Worm (Caenorhabditis elegans) whole organism, L4 larva: ENCODE data around the gene tkt-1.

Experiments used
- F10B5.3 ChIP-seq: sonication (generic microtip); optimal IDR thresholded peaks from 2 replicates; lab custom pipeline; 2016; ENCODE audit warnings: mild to moderate bottlenecking, missing genetic modification characterization, missing compliant biosample characterization
- F26F4.8 ChIP-seq: fragments of 200-800 bp; sonication (Bioruptor generic); conservative IDR thresholded peaks from 2 replicates; pipeline ENCODE4 v1.3.6; 2022; ENCODE audit warnings: missing genetic modification characterization, missing compliant biosample characterization
- F44E2.7 ChIP-seq: fragments of 200-800 bp; sonication (Bioruptor generic); IDR thresholded peaks from 2 replicates; pipeline ENCODE4 v2.1.2; 2022; ENCODE audit warnings: missing genetic modification characterization, missing compliant biosample characterization
- F49E8.2 ChIP-seq: sonication (generic microtip); optimal IDR thresholded peaks from 2 replicates; lab custom pipeline; 2016; ENCODE audit warnings: missing compliant biosample characterization, mild to moderate bottlenecking, missing genetic modification characterization, borderline replicate concordance
- T26A8.4 ChIP-seq: fragments of 200-800 bp; sonication (Bioruptor generic); IDR thresholded peaks from 2 replicates; pipeline ENCODE4 v1.3.6; 2022; ENCODE audit warnings: missing genetic modification characterization, missing compliant biosample characterization
- Y5F2A.4 ChIP-seq: fragments of 200-800 bp; sonication (Bioruptor generic); optimal IDR thresholded peaks from 2 replicates; lab custom pipeline; 2018; ENCODE audit warnings: mild to moderate bottlenecking, missing genetic modification characterization, missing compliant biosample characterization
- Y75B8A.6 ChIP-seq: fragments of 200-800 bp; sonication (Bioruptor generic); IDR thresholded peaks from 2 replicates; pipeline ENCODE4 v1.3.6; 2022; ENCODE audit warnings: missing genetic modification reagents, missing genetic modification characterization, missing compliant biosample characterization
- ZK337.2 ChIP-seq: fragments of 200-800 bp; sonication (Bioruptor generic); IDR thresholded peaks from 2 replicates; pipeline ENCODE4 v1.3.6; 2022; ENCODE audit warnings: missing genetic modification reagents, missing genetic modification characterization, missing compliant biosample characterization
- aha-1 ChIP-seq: fragments of 150-350 bp; peaks from one replicate; lab custom pipeline; 2014; ENCODE audit warnings: missing biosample characterization, missing genetic modification characterization
- aly-2 ChIP-seq: sonication (generic microtip); optimal IDR thresholded peaks from 2 replicates; lab custom pipeline; 2018; ENCODE audit warnings: missing biosample characterization, missing genetic modification characterization
- ama-1 ChIP-seq: fragments of 150-350 bp; optimal IDR thresholded peaks from 2 replicates; lab custom pipeline; 2014; ENCODE audit warnings: inconsistent platforms, mixed read lengths
- arid-1 ChIP-seq: fragments of 200-800 bp; sonication (Bioruptor generic); conservative IDR thresholded peaks from 2 replicates; pipeline ENCODE4 v1.3.6; 2022; ENCODE audit warnings: missing genetic modification reagents, missing genetic modification characterization, missing compliant biosample characterization
- attf-4 ChIP-seq: sonication (generic microtip); optimal IDR thresholded peaks from 3 replicates; lab custom pipeline; 2017; ENCODE audit warnings: missing biosample characterization, missing genetic modification characterization
- ceh-32 ChIP-seq: sonication (generic microtip); optimal IDR thresholded peaks from 2 replicates; lab custom pipeline; 2016; ENCODE audit warnings: mild to moderate bottlenecking, missing genetic modification characterization, missing compliant biosample characterization; ENCODE audit not compliant: poor library complexity
- cey-2 ChIP-seq: sonication (generic microtip); optimal IDR thresholded peaks from 3 replicates; lab custom pipeline; 2017; ENCODE audit warnings: missing genetic modification characterization, mild to moderate bottlenecking, missing compliant biosample characterization, antibody characterized with exemption, borderline replicate concordance; ENCODE audit not compliant: insufficient read depth
- ctbp-1 ChIP-seq: fragments of 200-800 bp; sonication (Bioruptor generic); IDR thresholded peaks from 2 replicates; pipeline ENCODE4 v1.3.6; 2022; ENCODE audit warnings: missing genetic modification reagents, missing genetic modification characterization, missing compliant biosample characterization
- daf-8 ChIP-seq: fragments of 200-800 bp; sonication (Bioruptor generic); IDR thresholded peaks from 2 replicates; pipeline ENCODE4 v1.3.6; 2022; ENCODE audit warnings: missing genetic modification characterization, missing compliant biosample characterization
- dmd-8 ChIP-seq: fragments of 200-800 bp; sonication (Bioruptor generic); IDR thresholded peaks from 2 replicates; pipeline ENCODE4 v1.3.6; 2022; ENCODE audit warnings: missing genetic modification characterization, missing compliant biosample characterization
- dpl-1 ChIP-seq: fragments of 150-350 bp; optimal IDR thresholded peaks from 2 replicates; lab custom pipeline; 2014; ENCODE audit warnings: missing biosample characterization, missing genetic modification reagents, missing genetic modification characterization
- duxl-1 ChIP-seq: sonication (generic microtip); optimal IDR thresholded peaks from 2 replicates; lab custom pipeline; 2016; ENCODE audit warnings: mild to moderate bottlenecking, missing genetic modification characterization, moderate library complexity, missing compliant biosample characterization; ENCODE audit not compliant: poor library complexity
- dve-1 ChIP-seq: sonication (generic microtip); optimal IDR thresholded peaks from 2 replicates; lab custom pipeline; 2017; ENCODE audit warnings: antibody characterized with exemption, mild to moderate bottlenecking, missing genetic modification characterization, missing compliant biosample characterization; ENCODE audit not compliant: insufficient read depth
- egl-27 ChIP-seq: sonication (generic microtip); optimal IDR thresholded peaks from 3 replicates; lab custom pipeline; 2017; ENCODE audit warnings: missing biosample characterization, missing genetic modification reagents, missing genetic modification characterization
- fos-1 ChIP-seq: fragments of 150-350 bp; optimal IDR thresholded peaks from 2 replicates; lab custom pipeline; 2014; ENCODE audit warnings: missing biosample characterization, missing genetic modification characterization
- gei-8 ChIP-seq: fragments of 200-800 bp; sonication (Bioruptor generic); optimal IDR thresholded peaks from 2 replicates; lab custom pipeline; 2018; ENCODE audit warnings: mild to moderate bottlenecking, missing genetic modification characterization, missing compliant biosample characterization
- hlh-30 ChIP-seq: sonication (generic microtip); optimal IDR thresholded peaks from 2 replicates; lab custom pipeline; 2017; ENCODE audit warnings: antibody characterized with exemption, mild to moderate bottlenecking, missing genetic modification characterization, missing compliant biosample characterization; ENCODE audit not compliant: insufficient read depth
- lin-29 ChIP-seq: fragments of 200-800 bp; sonication (Bioruptor generic); IDR thresholded peaks from 2 replicates; pipeline ENCODE4 v1.3.6; 2022; ENCODE audit warnings: missing genetic modification reagents, missing genetic modification characterization, missing compliant biosample characterization
- lin-38 ChIP-seq: fragments of 200-800 bp; sonication (Bioruptor generic); IDR thresholded peaks from 2 replicates; pipeline ENCODE4 v1.3.6; 2022; ENCODE audit warnings: missing genetic modification reagents, missing genetic modification characterization, missing compliant biosample characterization
- lin-39 ChIP-seq: fragments of 150-350 bp; optimal IDR thresholded peaks from 2 replicates; lab custom pipeline; 2014; ENCODE audit warnings: missing biosample characterization, missing genetic modification reagents, missing genetic modification characterization
- madf-9 ChIP-seq: fragments of 200-800 bp; sonication (Bioruptor generic); conservative IDR thresholded peaks from 2 replicates; pipeline ENCODE4 v1.3.6; 2022; ENCODE audit warnings: missing genetic modification reagents, missing genetic modification characterization, missing compliant biosample characterization
- mdl-1 ChIP-seq, 2 experiments: fragments of 150-350 bp in 1 of 2; sonication (generic microtip) in 1 of 2; optimal IDR thresholded peaks; 2 replicates each; lab custom pipeline; 2014 to 2017; ENCODE audit warnings: missing biosample characterization in 2 of 2, missing genetic modification characterization in 2 of 2
- nhr-10 ChIP-seq: fragments of 150-350 bp; optimal IDR thresholded peaks from 2 replicates; lab custom pipeline; 2014; ENCODE audit warnings: missing biosample characterization, missing genetic modification characterization
- nhr-102 ChIP-seq: sonication (generic microtip); optimal IDR thresholded peaks from 2 replicates; lab custom pipeline; 2016; ENCODE audit warnings: mild to moderate bottlenecking, missing genetic modification characterization, moderate library complexity, missing compliant biosample characterization
- nhr-11 ChIP-seq: fragments of 150-350 bp; optimal IDR thresholded peaks from 2 replicates; lab custom pipeline; 2014; ENCODE audit warnings: missing biosample characterization, missing genetic modification characterization
- nhr-42 ChIP-seq: fragments of 200-800 bp; sonication (Bioruptor generic); IDR thresholded peaks from 2 replicates; pipeline ENCODE4 v1.3.6; 2022; ENCODE audit warnings: missing genetic modification characterization, missing compliant biosample characterization
- nhr-76 ChIP-seq: fragments of 150-350 bp; optimal IDR thresholded peaks from 2 replicates; lab custom pipeline; 2014; ENCODE audit warnings: missing biosample characterization, missing genetic modification characterization
- nhr-77 ChIP-seq: fragments of 150-350 bp; optimal IDR thresholded peaks from 2 replicates; lab custom pipeline; 2014; ENCODE audit warnings: missing biosample characterization, missing genetic modification characterization
- pha-4 ChIP-seq, 2 experiments: fragments of 150-350 bp in 1 of 2; fragments of 200-800 bp in 1 of 2; sonication (Bioruptor generic) in 1 of 2; IDR thresholded peaks in 1 of 2; optimal IDR thresholded peaks in 1 of 2; 2 replicates each; pipeline versions ENCODE4 v1.3.6 to Lab custom; 2014 to 2022; ENCODE audit warnings: missing genetic modification characterization in 2 of 2, missing genetic modification reagents in 2 of 2, missing biosample characterization in 1 of 2, missing compliant biosample characterization in 1 of 2
- php-3 ChIP-seq: fragments of 200-800 bp; sonication (Bioruptor generic); IDR thresholded peaks from 2 replicates; pipeline ENCODE4 v1.3.6; 2022; ENCODE audit warnings: missing genetic modification reagents, missing genetic modification characterization, missing compliant biosample characterization
- sdz-12 ChIP-seq: fragments of 200-800 bp; sonication (Bioruptor generic); optimal IDR thresholded peaks from 2 replicates; lab custom pipeline; 2018; ENCODE audit warnings: mild to moderate bottlenecking, missing genetic modification characterization, missing compliant biosample characterization
- snpc-1.2 ChIP-seq: fragments of 200-800 bp; sonication (Bioruptor generic); IDR thresholded peaks from 2 replicates; pipeline ENCODE4 v1.3.6; 2022; ENCODE audit warnings: missing genetic modification reagents, missing genetic modification characterization, missing compliant biosample characterization
- spr-1 ChIP-seq: sonication (generic microtip); optimal IDR thresholded peaks from 2 replicates; lab custom pipeline; 2016; ENCODE audit warnings: mild to moderate bottlenecking, missing genetic modification characterization, missing compliant biosample characterization
- spr-3 ChIP-seq: fragments of 200-800 bp; sonication (Bioruptor generic); optimal IDR thresholded peaks from 2 replicates; lab custom pipeline; 2018; ENCODE audit warnings: mild to moderate bottlenecking, missing genetic modification characterization, missing compliant biosample characterization
- tag-97 ChIP-seq: fragments of 200-800 bp; sonication (Bioruptor generic); IDR thresholded peaks from 2 replicates; pipeline ENCODE4 v1.3.6; 2022; ENCODE audit warnings: missing genetic modification characterization, missing compliant biosample characterization
- tra-1 ChIP-seq: fragments of 200-800 bp; sonication (Bioruptor generic); IDR thresholded peaks from 2 replicates; pipeline ENCODE4 v1.3.6; 2022; ENCODE audit warnings: missing genetic modification reagents, missing genetic modification characterization, missing compliant biosample characterization
- unc-39 ChIP-seq: sonication (generic microtip); optimal IDR thresholded peaks from 2 replicates; lab custom pipeline; 2017; ENCODE audit warnings: missing biosample characterization, missing genetic modification characterization
- vab-7 ChIP-seq: fragments of 200-800 bp; sonication (Bioruptor generic); IDR thresholded peaks from 2 replicates; pipeline ENCODE4 v1.3.6; 2022; ENCODE audit warnings: missing genetic modification reagents, missing genetic modification characterization, missing compliant biosample characterization
- zag-1 ChIP-seq: fragments of 150-350 bp; optimal IDR thresholded peaks from 2 replicates; lab custom pipeline; 2014; ENCODE audit warnings: missing biosample characterization, missing genetic modification characterization
- zfp-2 ChIP-seq: sonication (generic microtip); optimal IDR thresholded peaks from 2 replicates; lab custom pipeline; 2016; ENCODE audit warnings: mild to moderate bottlenecking, missing genetic modification characterization, missing compliant biosample characterization
- zfp-3 ChIP-seq: fragments of 200-800 bp; sonication (Bioruptor generic); conservative IDR thresholded peaks from 2 replicates; pipeline ENCODE4 v1.3.6; 2022; ENCODE audit warnings: missing genetic modification reagents, missing genetic modification characterization, missing compliant biosample characterization
- zip-11 ChIP-seq: fragments of 200-800 bp; sonication (Bioruptor generic); IDR thresholded peaks from 2 replicates; pipeline ENCODE4 v1.3.6; 2022; ENCODE audit warnings: missing genetic modification characterization, missing compliant biosample characterization

Gene tkt-1

DNA sequence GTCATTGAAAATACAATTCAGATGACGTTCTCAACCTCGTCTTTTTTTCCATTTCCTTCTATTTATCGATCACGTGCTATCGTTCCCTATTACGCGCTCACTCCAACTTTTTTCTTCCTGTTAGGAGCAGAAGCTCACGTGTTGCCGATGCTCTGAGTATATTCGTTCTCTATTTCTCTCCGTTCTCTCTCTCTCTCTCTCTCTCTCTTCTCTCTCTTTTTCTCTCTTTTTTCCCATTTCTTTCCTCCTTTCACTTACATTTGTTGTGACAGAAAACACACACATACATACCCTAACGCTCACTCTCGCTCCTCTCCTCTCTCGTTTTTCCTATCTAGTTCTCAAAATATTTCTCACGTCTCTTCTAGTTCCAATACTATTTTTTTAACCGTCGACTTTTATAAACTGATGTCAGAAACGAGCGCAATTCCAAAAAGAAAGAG lies 9.0 kb downstream of the tkt-1 start (continued):
- TF ChIP-seq dpl-1 (GFP tag; lab: Kevin White, UChicago) (peak; percentile 61), Y5F2A.4 (no peak), duxl-1 (tag; lab: Kevin White, UChicago) (peak; percentile 17), arid-1 (no peak), tag-97 (GFP tag; lab: Robert Waterston, UW) (no peak), dve-1 (tag; lab: Kevin White, UChicago) (peak; percentile 95), F49E8.2 (tag; lab: Kevin White, UChicago) (no peak), nhr-10 (tag; lab: Kevin White, UChicago) (peak; percentile 79), snpc-1.2 (GFP tag; lab: Robert Waterston, UW) (no peak), sdz-12 (GFP tag; lab: Kevin White, UChicago) (no peak), ctbp-1 (GFP tag; lab: Robert Waterston, UW) (peak; percentile 91), zip-11 (no peak), vab-7 (GFP tag; lab: Robert Waterston, UW) (0 out of 2 replicates have a peak, but pooled peaks have one; percentile 39), unc-39 (tag; lab: Kevin White, UChicago) (no peak), nhr-76 (tag; lab: Kevin White, UChicago) (no peak), F26F4.8 (no peak), php-3 (GFP tag; lab: Robert Waterston, UW) (peak; percentile 45; the same call in 1 of the 2 replicates), dmd-8 (GFP tag; lab: Robert Waterston, UW) (no peak), lin-38 (GFP tag; lab: Robert Waterston, UW) (peak; percentile 56), cey-2 (tag; lab: Kevin White, UChicago) (peak; percentile 52), lin-29 (GFP tag; lab: Robert Waterston, UW) (no peak), hlh-30 (tag; lab: Kevin White, UChicago) (peak; percentile 98), aha-1 (tag; lab: Kevin White, UChicago) (peak; percentile 99), mdl-1 (tag; optimal IDR thresholded peaks at IDR 0.05; lab: Kevin White, UChicago) (peak; percentile 71 to 99), zfp-3 (GFP tag; lab: Robert Waterston, UW) (0 out of 2 replicates have a peak, but pooled peaks have one; percentile 50), nhr-11 (peak; percentile 96), daf-8 (GFP tag; lab: Robert Waterston, UW) (no peak), tra-1 (GFP tag; lab: Robert Waterston, UW) (peak; percentile 93), ZK337.2 (GFP tag; lab: Robert Waterston, UW) (no peak), nhr-42 (no peak), F10B5.3 (tag; lab: Kevin White, UChicago) (no peak), nhr-77 (peak; percentile 82), aly-2 (tag; lab: Kevin White, UChicago) (no peak), zfp-2 (no peak), F44E2.7 (no peak), spr-3 (GFP tag; lab: Kevin White, UChicago) (no peak), lin-39 (no peak), egl-27 (tag; lab: Kevin White, UChicago) (no peak), pha-4 (GFP tag; IDR thresholded peaks at IDR 0.05; lab: Robert Waterston, UW) (peak; percentile 88), pha-4 (tag; optimal IDR thresholded peaks at IDR 0.05; lab: Kevin White, UChicago) (peak; percentile 66), ama-1 (no peak), gei-8 (GFP tag; lab: Kevin White, UChicago) (peak; percentile 73), nhr-102 (peak; percentile 76), spr-1 (tag; lab: Kevin White, UChicago) (peak; percentile 73), T26A8.4 (GFP tag; lab: Robert Waterston, UW) (peak; percentile 43; the same call in 1 of the 2 replicates), ceh-32 (tag; lab: Kevin White, UChicago) (no peak), attf-4 (no peak), fos-1 (tag; lab: Kevin White, UChicago) (peak; percentile 16), madf-9 (GFP tag; lab: Robert Waterston, UW) (no peak), Y75B8A.6 (GFP tag; lab: Robert Waterston, UW) (0 out of 2 replicates have a peak, but pooled peaks have one; percentile 26), zag-1 (peak; percentile 36)
